Worm (Caenorhabditis elegans) whole organism, young adult: ENCODE measurements around the gene Y37D8A.26.

ENCODE experiments used
- B0336.3 ChIP-seq: fragments of 200-800 bp; sonication (Bioruptor generic); IDR thresholded peaks from 2 replicates; pipeline ENCODE4 v1.3.6; 2022; ENCODE audit warnings: missing genetic modification characterization, missing compliant biosample characterization
- F23B12.7 ChIP-seq: sonication (generic microtip); optimal IDR thresholded peaks from 2 replicates; lab custom pipeline; 2017; ENCODE audit warnings: missing genetic modification characterization, mild to moderate bottlenecking, missing compliant biosample characterization, antibody characterized with exemption, moderate library complexity; ENCODE audit not compliant: insufficient read depth
- F33H1.4 ChIP-seq: fragments of 200-800 bp; sonication (Bioruptor generic); IDR thresholded peaks from 2 replicates; pipeline ENCODE4 v1.3.6; 2022; ENCODE audit warnings: missing genetic modification reagents, missing genetic modification characterization, missing compliant biosample characterization
- F39B2.1 ChIP-seq: fragments of 200-800 bp; sonication (Bioruptor generic); IDR thresholded peaks from 2 replicates; pipeline ENCODE4 v1.3.6; 2022; ENCODE audit warnings: missing genetic modification reagents, missing genetic modification characterization, missing compliant biosample characterization
- F55B11.4 ChIP-seq: sonication (generic microtip); optimal IDR thresholded peaks from 2 replicates; lab custom pipeline; 2016; ENCODE audit warnings: missing compliant biosample characterization, missing genetic modification characterization, borderline replicate concordance; ENCODE audit not compliant: insufficient read depth
- F57A8.1 ChIP-seq: fragments of 200-800 bp; sonication (Bioruptor generic); optimal IDR thresholded peaks from 2 replicates; lab custom pipeline; 2018; ENCODE audit warnings: mild to moderate bottlenecking, missing genetic modification characterization, moderate library complexity, missing compliant biosample characterization
- K11D2.4 ChIP-seq: fragments of 200-800 bp; sonication (Bioruptor generic); IDR thresholded peaks from 2 replicates; pipeline ENCODE4 v1.3.6; 2022; ENCODE audit warnings: missing genetic modification reagents, missing genetic modification characterization, missing compliant biosample characterization
- T26A5.8 ChIP-seq: sonication (generic microtip); optimal IDR thresholded peaks from 2 replicates; lab custom pipeline; 2016; ENCODE audit warnings: missing genetic modification characterization, missing compliant biosample characterization
- Y67H2A.10 ChIP-seq: fragments of 200-800 bp; sonication (Bioruptor generic); conservative IDR thresholded peaks from 2 replicates; pipeline ENCODE4 v1.3.6; 2022; ENCODE audit warnings: missing genetic modification reagents, missing genetic modification characterization, missing compliant biosample characterization
- ZK185.1 ChIP-seq: sonication (generic microtip); optimal IDR thresholded peaks from 2 replicates; lab custom pipeline; 2016; ENCODE audit warnings: mild to moderate bottlenecking, missing genetic modification characterization, missing compliant biosample characterization; ENCODE audit not compliant: poor library complexity, severe bottlenecking
- attf-3 ChIP-seq: fragments of 200-800 bp; sonication (Bioruptor generic); conservative IDR thresholded peaks from 2 replicates; pipeline ENCODE4 v1.3.6; 2022; ENCODE audit warnings: missing genetic modification reagents, missing genetic modification characterization, missing compliant biosample characterization
- cebp-2 ChIP-seq: fragments of 200-800 bp; sonication (Bioruptor generic); IDR thresholded peaks from 2 replicates; pipeline ENCODE4 v1.3.6; 2022; ENCODE audit warnings: missing genetic modification characterization, missing compliant biosample characterization
- ceh-27 ChIP-seq: fragments of 200-800 bp; sonication (Bioruptor generic); optimal IDR thresholded peaks from 2 replicates; lab custom pipeline; 2018; ENCODE audit warnings: mild to moderate bottlenecking, missing genetic modification characterization, moderate library complexity, missing compliant biosample characterization
- ceh-58 ChIP-seq: fragments of 200-800 bp; sonication (Bioruptor generic); IDR thresholded peaks from 2 replicates; pipeline ENCODE4 v1.3.6; 2022; ENCODE audit warnings: missing genetic modification characterization, missing compliant biosample characterization
- ceh-91 ChIP-seq: fragments of 200-800 bp; sonication (Bioruptor generic); IDR thresholded peaks from 2 replicates; pipeline ENCODE4 v1.3.6; 2022; ENCODE audit warnings: missing genetic modification reagents, missing genetic modification characterization, missing compliant biosample characterization
- die-1 ChIP-seq: sonication (generic microtip); optimal IDR thresholded peaks from 2 replicates; lab custom pipeline; 2016; ENCODE audit warnings: missing genotype, mild to moderate bottlenecking, missing genetic modification characterization, missing compliant biosample characterization
- dpl-1 ChIP-seq: fragments of 150-350 bp; optimal IDR thresholded peaks from 2 replicates; lab custom pipeline; 2014; ENCODE audit warnings: missing biosample characterization, missing genetic modification reagents, missing genetic modification characterization
- ets-4 ChIP-seq: fragments of 200-800 bp; sonication (Bioruptor generic); optimal IDR thresholded peaks from 2 replicates; lab custom pipeline; 2018; ENCODE audit warnings: mild to moderate bottlenecking, missing genetic modification characterization, missing compliant biosample characterization
- fkh-3 ChIP-seq: sonication (generic microtip); optimal IDR thresholded peaks from 2 replicates; lab custom pipeline; 2016; ENCODE audit warnings: mild to moderate bottlenecking, missing genetic modification characterization, missing compliant biosample characterization
- lin-35 ChIP-seq, 3 experiments: fragments of 150-350 bp in 2 of 3; sonication (generic microtip) in 1 of 3; optimal IDR thresholded peaks; 2 replicates each; lab custom pipeline; 2014 to 2018; ENCODE audit warnings: missing biosample characterization in 3 of 3, missing genetic modification characterization in 3 of 3, missing genetic modification reagents in 3 of 3
- lin-40 ChIP-seq: sonication (generic microtip); optimal IDR thresholded peaks from 2 replicates; lab custom pipeline; 2016; ENCODE audit warnings: missing genetic modification characterization, mild to moderate bottlenecking, missing compliant biosample characterization, missing genotype, missing genetic modification reagents
- lsy-27 ChIP-seq: sonication (generic microtip); optimal IDR thresholded peaks from 2 replicates; lab custom pipeline; 2017; ENCODE audit warnings: missing genetic modification characterization, mild to moderate bottlenecking, missing compliant biosample characterization, antibody characterized with exemption, missing genotype, borderline replicate concordance; ENCODE audit not compliant: insufficient read depth
- madf-10 ChIP-seq: sonication (generic microtip); optimal IDR thresholded peaks from 2 replicates; lab custom pipeline; 2016; ENCODE audit warnings: mild to moderate bottlenecking, missing genetic modification characterization, missing compliant biosample characterization
- madf-3 ChIP-seq: fragments of 200-800 bp; sonication (Bioruptor generic); IDR thresholded peaks from 2 replicates; pipeline ENCODE4 v1.3.6; 2022; ENCODE audit warnings: missing genetic modification reagents, missing genetic modification characterization, missing compliant biosample characterization
- mxl-1 ChIP-seq: sonication (generic microtip); optimal IDR thresholded peaks from 2 replicates; lab custom pipeline; 2016; ENCODE audit warnings: missing genetic modification characterization, missing compliant biosample characterization
- nfya-2 ChIP-seq: fragments of 200-800 bp; sonication (Bioruptor generic); IDR thresholded peaks from 2 replicates; pipeline ENCODE4 v1.3.6; 2022; ENCODE audit warnings: missing genetic modification reagents, missing genetic modification characterization, missing compliant biosample characterization
- nfyb-1 ChIP-seq: fragments of 200-800 bp; sonication (Bioruptor generic); IDR thresholded peaks from 2 replicates; pipeline ENCODE4 v1.3.6; 2022; ENCODE audit warnings: missing genetic modification reagents, missing genetic modification characterization, missing compliant biosample characterization
- nhr-179 ChIP-seq: sonication (generic microtip); optimal IDR thresholded peaks from 2 replicates; lab custom pipeline; 2016; ENCODE audit warnings: mild to moderate bottlenecking, missing genetic modification characterization, missing compliant biosample characterization
- pbrm-1 ChIP-seq: fragments of 200-800 bp; sonication (Bioruptor generic); IDR thresholded peaks from 2 replicates; pipeline ENCODE4 v1.3.6; 2022; ENCODE audit warnings: missing genetic modification reagents, missing genetic modification characterization, missing compliant biosample characterization
- rec-8 ChIP-seq, 2 experiments: sonication (generic microtip); optimal IDR thresholded peaks; 2 replicates each; lab custom pipeline; 2016; ENCODE audit warnings: mild to moderate bottlenecking in 2 of 2, missing genetic modification characterization in 2 of 2, missing genetic modification reagents in 2 of 2, missing genotype in 2 of 2, missing biosample characterization in 1 of 2, missing compliant biosample characterization in 1 of 2, moderate library complexity in 1 of 2
- sdz-38 ChIP-seq: sonication (generic microtip); optimal IDR thresholded peaks from 2 replicates; lab custom pipeline; 2016; ENCODE audit warnings: missing genotype, missing genetic modification characterization, missing compliant biosample characterization
- sea-2 ChIP-seq: fragments of 200-800 bp; sonication (Bioruptor generic); IDR thresholded peaks from 2 replicates; pipeline ENCODE4 v1.3.6; 2022; ENCODE audit warnings: missing genetic modification characterization, missing compliant biosample characterization
- snpc-1.1 ChIP-seq: sonication (generic microtip); optimal IDR thresholded peaks from 2 replicates; lab custom pipeline; 2017; ENCODE audit warnings: missing genetic modification characterization, mild to moderate bottlenecking, missing compliant biosample characterization, antibody characterized with exemption, moderate library complexity, missing genotype, missing genetic modification reagents; ENCODE audit not compliant: insufficient read depth
- snpc-1.3 ChIP-seq: sonication (generic microtip); optimal IDR thresholded peaks from 2 replicates; lab custom pipeline; 2017; ENCODE audit warnings: missing genetic modification characterization, mild to moderate bottlenecking, missing compliant biosample characterization, antibody characterized with exemption, moderate library complexity, missing genotype, missing genetic modification reagents; ENCODE audit not compliant: insufficient read depth
- snpc-3.4 ChIP-seq: sonication (generic microtip); optimal IDR thresholded peaks from 2 replicates; lab custom pipeline; 2017; ENCODE audit warnings: missing genetic modification characterization, mild to moderate bottlenecking, missing compliant biosample characterization, antibody characterized with exemption, moderate library complexity, missing genotype, missing genetic modification reagents
- tbx-9 ChIP-seq: sonication (generic microtip); optimal IDR thresholded peaks from 2 replicates; lab custom pipeline; 2016; ENCODE audit warnings: borderline replicate concordance, missing genetic modification characterization, inconsistent platforms, missing compliant biosample characterization
- unc-62 ChIP-seq: fragments of 150-350 bp; optimal IDR thresholded peaks from 2 replicates; lab custom pipeline; 2014; ENCODE audit warnings: missing biosample characterization, missing genetic modification reagents, missing genetic modification characterization
- ztf-18 ChIP-seq: sonication (generic microtip); optimal IDR thresholded peaks from 2 replicates; lab custom pipeline; 2016; ENCODE audit warnings: missing genotype, mild to moderate bottlenecking, missing genetic modification characterization, missing compliant biosample characterization
- ztf-22 ChIP-seq: fragments of 200-800 bp; sonication (Bioruptor generic); optimal IDR thresholded peaks from 2 replicates; lab custom pipeline; 2018; ENCODE audit warnings: mild to moderate bottlenecking, missing genetic modification characterization, moderate library complexity, missing compliant biosample characterization
- ztf-25 ChIP-seq: fragments of 200-800 bp; sonication (Bioruptor generic); IDR thresholded peaks from 2 replicates; pipeline ENCODE4 v1.3.6; 2022; ENCODE audit warnings: missing genetic modification reagents, missing genetic modification characterization, missing compliant biosample characterization

The Y37D8A.26 gene

DNA sequence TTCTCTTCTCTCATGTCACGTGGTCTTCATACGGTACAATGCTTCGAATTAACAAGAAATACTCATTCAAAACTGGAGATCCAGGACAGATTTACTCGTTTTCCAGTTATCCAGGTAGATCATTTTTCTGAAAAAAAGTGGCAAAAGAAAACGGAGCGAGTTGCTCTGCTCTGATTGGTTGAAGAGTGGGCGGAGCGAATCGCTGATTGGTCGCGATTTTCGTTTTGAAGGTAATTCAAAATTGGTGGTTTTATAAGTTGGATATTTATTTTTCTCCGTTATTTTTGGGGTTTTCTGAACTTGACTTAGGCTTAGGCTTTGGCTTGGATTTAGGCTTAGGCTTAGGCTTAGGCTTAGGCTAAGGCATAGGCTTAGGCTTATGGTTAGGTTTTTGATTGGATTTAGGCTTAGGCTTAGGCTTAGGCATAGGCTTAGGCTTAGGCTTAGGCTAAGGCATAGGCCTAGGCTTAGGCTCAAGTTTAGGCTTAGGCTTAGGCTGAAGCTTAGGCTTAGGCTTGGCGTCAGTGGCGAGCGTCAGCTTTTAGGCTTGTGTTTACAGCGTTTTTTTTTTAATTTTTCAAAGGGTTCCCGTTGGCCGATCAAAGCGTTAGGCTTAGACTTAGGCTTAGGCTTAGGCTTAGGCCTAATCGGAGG, 33.8 kb downstream of the Y37D8A.26 start:
- TF ChIP-seq ztf-22 (GFP tag; lab: Kevin White, UChicago), result no peak
- no peak for TF ChIP-seq ets-4 (GFP tag; lab: Kevin White, UChicago)
- TF ChIP-seq cebp-2 (GFP tag; lab: Robert Waterston, UW), result no peak
- no peak for TF ChIP-seq T26A5.8 (tag; lab: Kevin White, UChicago)
- TF ChIP-seq rec-8 (tag; optimal IDR thresholded peaks at IDR 0.05; lab: Kevin White, UChicago), result no peak
- TF ChIP-seq ztf-18 (tag; lab: Kevin White, UChicago), result no peak
- TF ChIP-seq lin-35 (GFP tag; optimal IDR thresholded peaks at IDR 0.05; lab: Kevin White, UChicago), result no peak
- TF ChIP-seq attf-3, result no peak
- no peak for TF ChIP-seq madf-10 (tag; lab: Kevin White, UChicago)
- no peak for TF ChIP-seq Y67H2A.10 (GFP tag; lab: Robert Waterston, UW)
- TF ChIP-seq F23B12.7 (tag; lab: Kevin White, UChicago), result no peak

DNA sequence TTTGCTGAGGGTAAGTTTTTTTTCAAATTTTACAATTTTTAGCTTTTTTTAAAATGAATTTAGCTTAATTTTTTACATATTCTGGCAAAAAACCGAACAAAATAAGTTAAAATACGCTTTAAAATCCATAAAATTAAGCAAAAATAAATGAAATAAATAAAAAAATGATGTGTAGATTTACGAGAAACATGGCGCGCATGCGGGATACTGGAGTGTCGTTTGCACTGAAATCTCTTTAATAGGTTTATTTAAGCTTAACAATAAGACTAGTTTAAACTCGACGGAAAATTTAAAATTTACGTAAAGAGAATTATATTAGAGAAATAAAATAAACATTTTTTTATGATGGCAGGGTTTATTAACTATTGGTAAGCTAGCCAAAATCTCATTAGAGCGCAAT, 35.2 kb downstream of the Y37D8A.26 start:
- TF ChIP-seq ceh-58 (GFP tag; lab: Robert Waterston, UW), result no peak
- peak; percentile 66 for TF ChIP-seq attf-3

DNA sequence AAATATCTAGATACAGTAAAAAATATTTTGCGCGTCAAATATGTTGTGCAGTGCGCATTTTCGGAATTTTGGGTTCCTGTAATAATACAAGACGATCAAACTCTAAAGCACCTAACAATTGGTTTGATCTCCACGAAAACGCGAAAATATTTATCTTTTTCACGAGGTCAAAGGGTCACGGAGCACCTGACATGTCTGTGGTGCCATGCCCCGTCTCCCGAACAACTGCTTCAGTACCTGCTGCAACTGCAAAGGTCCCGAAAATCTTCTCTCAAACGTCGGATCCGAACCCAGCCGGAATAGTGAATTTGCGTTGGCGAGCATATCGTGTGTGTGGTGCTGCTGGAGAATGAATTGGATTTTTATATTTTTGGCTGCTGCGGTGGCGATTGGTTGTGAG, 36.6 kb downstream of the Y37D8A.26 start, which contains the start of the genes Y37D8A.2 and Y37D8A.25:
Gene Y37D8A.2, plus strand, starts transcription at position 285 of the 400 bp plus-strand sequence.
Gene Y37D8A.25, minus strand, starts transcription at position 345 of the 400 bp plus-strand sequence.
- TF ChIP-seq mxl-1 (tag; lab: Kevin White, UChicago) (no peak), dpl-1 (GFP tag; lab: Kevin White, UChicago) (no peak), ztf-25 (no peak), cebp-2 (GFP tag; lab: Robert Waterston, UW) (no peak), nfyb-1 (no peak), T26A5.8 (tag; lab: Kevin White, UChicago) (no peak), F33H1.4 (GFP tag; lab: Robert Waterston, UW) (no peak), nfya-2 (GFP tag; lab: Robert Waterston, UW) (no peak), snpc-1.1 (no peak)

DNA sequence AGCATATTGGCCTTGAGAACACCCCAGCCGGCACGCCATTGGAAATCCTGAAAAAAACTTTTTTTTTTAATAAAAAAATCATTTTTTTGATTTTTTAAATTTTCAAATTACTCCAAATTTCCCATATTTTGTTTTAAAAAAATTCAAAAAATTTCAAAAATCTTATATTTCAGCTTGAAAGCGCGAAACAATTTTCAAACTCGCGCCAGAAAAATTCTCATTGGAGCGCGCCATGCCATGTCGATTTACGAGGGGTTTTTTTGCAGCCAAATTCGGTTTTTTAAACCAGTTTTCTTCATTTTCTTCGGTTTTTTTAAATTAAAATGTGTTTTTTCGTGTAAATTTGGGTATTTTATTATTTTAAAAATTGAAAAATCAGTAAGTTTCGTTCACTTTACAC, 37.4 kb downstream of the Y37D8A.26 start:
- TF ChIP-seq nhr-179 (tag; lab: Kevin White, UChicago), result no peak
- no peak for TF ChIP-seq snpc-1.1
- peak; percentile 65; the same call in 1 of the 2 replicates for TF ChIP-seq madf-3 (GFP tag; lab: Robert Waterston, UW)
- TF ChIP-seq pbrm-1 (GFP tag; lab: Robert Waterston, UW), result no peak
- TF ChIP-seq snpc-1.3 (tag; lab: Kevin White, UChicago), result no peak
- TF ChIP-seq snpc-3.4 (tag; lab: Kevin White, UChicago), result no peak
- TF ChIP-seq F39B2.1 (GFP tag; lab: Robert Waterston, UW), result no peak
- no peak for TF ChIP-seq K11D2.4 (GFP tag; lab: Robert Waterston, UW)
- no peak for TF ChIP-seq unc-62 (GFP tag; lab: Kevin White, UChicago)
- TF ChIP-seq F55B11.4 (tag; lab: Kevin White, UChicago), result no peak
- TF ChIP-seq lin-40 (tag; lab: Kevin White, UChicago), result no peak
- no peak for TF ChIP-seq F57A8.1 (GFP tag; lab: Kevin White, UChicago)
- no peak for TF ChIP-seq tbx-9 (tag; lab: Kevin White, UChicago)
- no peak for TF ChIP-seq rec-8 (tag; optimal IDR thresholded peaks at IDR 0.05; lab: Kevin White, UChicago)
- TF ChIP-seq die-1 (tag; lab: Kevin White, UChicago), result no peak
- no peak for TF ChIP-seq ZK185.1 (tag; lab: Kevin White, UChicago)
- TF ChIP-seq lin-35 (GFP tag; optimal IDR thresholded peaks at IDR 0.05; lab: Kevin White, UChicago), result no peak
- no peak for TF ChIP-seq sea-2 (GFP tag; lab: Robert Waterston, UW)
- TF ChIP-seq attf-3, result peak; percentile 18; the same call in 1 of the 2 replicates
- TF ChIP-seq B0336.3 (GFP tag; lab: Robert Waterston, UW), result no peak
- TF ChIP-seq T26A5.8 (tag; lab: Kevin White, UChicago), result no peak
- no peak for TF ChIP-seq ztf-18 (tag; lab: Kevin White, UChicago)
- peak; percentile 39; the same call in 1 of the 2 replicates for TF ChIP-seq F33H1.4 (GFP tag; lab: Robert Waterston, UW)
- TF ChIP-seq ceh-91, result peak; percentile 64
- TF ChIP-seq lsy-27 (tag; lab: Kevin White, UChicago), result no peak
- no peak for TF ChIP-seq fkh-3
- no peak for TF ChIP-seq sdz-38 (tag; lab: Kevin White, UChicago)
- no peak for TF ChIP-seq ceh-27 (GFP tag; lab: Kevin White, UChicago)
